Worm (Caenorhabditis elegans): ENCODE measurements around the gene prmt-6.

prmt-6 gene

DNA sequence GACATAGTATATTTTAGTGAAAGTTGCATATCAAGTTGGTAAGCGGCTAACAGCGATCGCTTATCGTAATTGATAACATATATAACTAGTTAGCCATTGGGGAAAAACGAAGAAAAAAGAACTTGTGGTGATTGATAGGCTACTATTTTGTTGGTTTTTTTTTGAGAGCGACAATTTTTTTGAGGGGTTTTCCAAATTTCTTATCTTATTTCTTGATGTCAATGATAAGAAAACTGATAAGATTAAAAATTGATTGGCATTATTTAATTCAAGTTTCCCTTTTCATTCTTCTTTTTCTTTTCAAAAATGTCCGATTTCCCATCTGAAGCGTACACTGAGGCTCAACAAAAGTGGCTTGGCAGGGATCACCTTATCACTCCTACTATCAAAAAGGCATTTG lies at the start of gene prmt-6:
TSS of gene prmt-6 (plus strand) at position 252 of the 400 bp plus-strand sequence.
- TF ChIP-seq him-1 (tag; optimal IDR thresholded peaks at IDR 0.05) (no peak), dao-5 (tag; optimal IDR thresholded peaks at IDR 0.05) (no peak), W03F9.2 (tag; optimal IDR thresholded peaks at IDR 0.05) (no peak)

DNA sequence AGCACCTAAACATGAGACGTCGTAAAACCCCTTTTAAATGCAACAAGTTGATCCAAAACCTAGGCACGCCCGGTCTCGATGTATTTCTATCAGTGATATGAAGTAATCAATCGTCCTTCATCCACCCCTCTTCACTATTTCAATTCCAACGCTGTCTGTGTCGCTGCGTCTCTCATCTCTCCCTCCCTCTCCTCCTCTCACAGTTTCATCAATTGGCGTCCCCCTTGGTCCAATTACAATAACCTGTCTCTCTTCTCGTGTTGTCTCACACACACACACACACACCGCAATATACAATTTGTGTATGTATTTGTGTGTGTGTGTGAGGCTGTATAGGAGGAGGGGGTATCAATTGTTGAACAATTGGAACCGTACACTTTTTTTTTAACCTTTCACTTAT lies 47.6 kb upstream of the prmt-6 start:
- TF ChIP-seq W03F9.2 (tag; optimal IDR thresholded peaks at IDR 0.05) (no peak), him-1 (tag; optimal IDR thresholded peaks at IDR 0.05) (no peak), dao-5 (tag; optimal IDR thresholded peaks at IDR 0.05) (no peak)

- TF ChIP-seq W03F9.2 (tag; optimal IDR thresholded peaks at IDR 0.05): no peak
These were observed 47.0 kb upstream of the prmt-6 start, which contains the start of gene mca-2 for ce11 chrIV:2083734-2084133. TSS of gene mca-2 (plus strand) at chrIV:2084034.

DNA sequence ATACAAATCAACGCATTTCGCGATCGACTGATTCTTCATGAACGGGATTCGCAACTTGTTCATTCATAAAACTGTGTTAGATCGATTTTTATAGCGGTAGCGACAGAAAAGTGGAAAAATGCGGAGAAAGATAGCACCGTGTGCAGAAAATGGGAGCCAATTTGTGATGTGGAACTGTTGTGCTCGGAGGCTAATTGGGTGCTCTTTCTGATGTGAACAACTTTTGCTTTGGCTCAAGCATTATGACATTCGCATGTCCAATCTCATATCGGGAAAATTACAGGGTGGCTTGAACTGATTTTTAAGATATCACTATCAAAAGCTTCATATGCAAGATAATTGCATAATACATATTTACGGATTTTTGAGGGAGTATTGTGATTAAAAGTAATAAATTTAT lies 31.0 kb upstream of the prmt-6 start, which contains the start of gene C23H5.11:
TSS of gene C23H5.11 (minus strand) at position 101 of the 400 bp plus-strand sequence.
- TF ChIP-seq dao-5 (tag; optimal IDR thresholded peaks at IDR 0.05) (no peak), W03F9.2 (tag; optimal IDR thresholded peaks at IDR 0.05) (no peak), him-1 (tag; optimal IDR thresholded peaks at IDR 0.05) (no peak)

- TF ChIP-seq dao-5 (tag; optimal IDR thresholded peaks at IDR 0.05) (no peak), him-1 (tag; optimal IDR thresholded peaks at IDR 0.05) (no peak), W03F9.2 (tag; optimal IDR thresholded peaks at IDR 0.05) (no peak)
These were observed 28.0 kb upstream of the prmt-6 start, which contains the start of gene C23H5.15 for ce11 chrIV:2102793-2103192. TSS of gene C23H5.15 (minus strand) at chrIV:2102893.

DNA sequence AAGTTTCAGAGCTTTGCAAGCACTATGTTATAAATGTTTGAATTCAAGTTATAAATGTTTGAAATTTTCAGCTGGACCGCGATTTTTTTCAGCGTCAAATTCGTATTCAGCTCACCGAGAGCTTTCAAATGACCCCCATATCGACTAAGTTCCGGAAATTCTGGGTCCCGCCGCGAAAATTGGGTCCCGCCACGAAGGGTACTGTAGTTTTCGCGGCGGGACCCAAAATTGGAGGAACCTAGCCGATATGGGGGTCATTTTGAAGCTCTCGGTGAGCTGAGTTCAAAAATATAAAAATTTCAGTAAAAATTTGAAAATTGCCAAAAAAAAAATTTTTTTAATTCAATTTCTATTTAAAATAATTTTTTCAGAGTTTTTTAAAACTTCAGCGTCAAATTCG lies 24.1 kb upstream of the prmt-6 start:
- TF ChIP-seq dao-5 (tag; optimal IDR thresholded peaks at IDR 0.05) (no peak), W03F9.2 (tag; optimal IDR thresholded peaks at IDR 0.05) (no peak), him-1 (tag; optimal IDR thresholded peaks at IDR 0.05) (no peak)

DNA sequence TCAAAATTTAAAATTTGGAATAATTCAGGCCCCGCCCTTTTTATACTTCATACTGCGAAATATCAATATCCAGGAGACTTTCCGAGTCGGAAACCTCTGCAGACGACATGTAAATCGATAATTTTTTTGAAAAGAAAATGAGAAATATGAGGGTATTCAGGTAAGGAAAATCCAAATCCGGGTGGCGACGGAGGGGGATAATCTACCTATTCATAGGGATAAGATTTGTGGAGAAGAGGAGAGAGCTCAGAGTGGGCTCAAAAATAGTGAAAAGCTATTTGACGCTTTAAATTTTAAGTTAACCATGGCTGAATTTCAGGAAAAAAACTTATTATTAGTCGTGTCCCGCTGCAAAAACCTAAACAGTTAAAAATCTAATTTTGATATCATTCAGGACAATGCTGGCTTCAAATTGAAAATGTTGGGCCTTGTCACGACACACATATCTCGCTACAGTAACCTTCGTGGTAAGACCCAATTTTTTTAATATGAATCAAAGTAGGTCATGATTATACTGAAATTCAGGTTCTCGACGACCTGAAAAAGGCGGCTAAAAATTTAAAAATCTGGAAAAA lies 19.4 kb upstream of the prmt-6 start, which contains the start of gene che-6:
TSS of gene che-6 (minus strand) at position 109 of the 575 bp plus-strand sequence.
- TF ChIP-seq W03F9.2 (tag; optimal IDR thresholded peaks at IDR 0.05): no peak
- no peak for TF ChIP-seq dao-5 (tag; optimal IDR thresholded peaks at IDR 0.05)
- no peak for TF ChIP-seq him-1 (tag; optimal IDR thresholded peaks at IDR 0.05)

- TF ChIP-seq W03F9.2 (tag; optimal IDR thresholded peaks at IDR 0.05): no peak
- no peak for TF ChIP-seq dao-5 (tag; optimal IDR thresholded peaks at IDR 0.05)
- TF ChIP-seq him-1 (tag; optimal IDR thresholded peaks at IDR 0.05): no peak
These were observed 17.3 kb upstream of the prmt-6 start, which contains the start of gene C23H5.8 for ce11 chrIV:2113362-2114056. TSS of gene C23H5.8 (minus strand) at chrIV:2113412.

DNA sequence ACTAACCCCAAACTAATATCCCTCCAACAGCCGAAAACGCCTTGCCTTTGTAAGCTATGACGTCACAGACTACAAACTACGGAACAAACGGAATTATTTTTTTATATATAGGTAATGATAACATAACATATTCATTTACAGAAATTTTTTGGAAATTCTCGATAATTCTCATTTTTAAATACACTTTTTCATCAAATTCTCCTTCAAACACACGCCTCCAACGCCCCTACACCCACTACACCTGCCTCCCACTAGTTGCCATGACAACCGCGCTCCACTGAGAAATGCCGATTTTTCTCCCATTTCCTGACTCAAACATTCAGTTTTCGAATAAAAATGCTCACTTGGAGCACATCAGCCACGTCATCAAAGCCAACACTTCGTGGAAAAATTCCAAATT lies 16.4 kb upstream of the prmt-6 start, which contains the start of gene xbx-4:
TSS of gene xbx-4 (plus strand) at position 301 of the 400 bp plus-strand sequence.
- TF ChIP-seq him-1 (tag; optimal IDR thresholded peaks at IDR 0.05) (no peak), dao-5 (tag; optimal IDR thresholded peaks at IDR 0.05) (no peak), W03F9.2 (tag; optimal IDR thresholded peaks at IDR 0.05) (no peak)

DNA sequence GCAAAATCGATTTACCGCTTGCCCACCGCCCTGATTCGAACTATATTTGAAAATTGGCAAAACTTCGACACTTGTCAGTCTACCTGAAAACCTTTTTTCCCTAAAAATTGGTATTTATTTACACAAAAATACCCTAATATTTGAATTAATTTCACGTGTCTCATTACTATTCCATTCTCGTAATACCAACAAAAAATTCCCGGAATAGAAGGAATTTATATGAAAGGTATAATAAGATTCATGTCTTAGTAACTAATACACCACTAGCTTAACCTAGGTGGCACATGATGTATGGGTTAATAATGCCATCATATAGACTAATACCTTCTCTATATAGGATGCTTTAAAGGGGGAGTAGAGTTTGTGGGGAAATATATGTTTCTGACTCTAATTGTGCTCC lies 13.5 kb upstream of the prmt-6 start:
- TF ChIP-seq dao-5 (tag; optimal IDR thresholded peaks at IDR 0.05): no peak

DNA sequence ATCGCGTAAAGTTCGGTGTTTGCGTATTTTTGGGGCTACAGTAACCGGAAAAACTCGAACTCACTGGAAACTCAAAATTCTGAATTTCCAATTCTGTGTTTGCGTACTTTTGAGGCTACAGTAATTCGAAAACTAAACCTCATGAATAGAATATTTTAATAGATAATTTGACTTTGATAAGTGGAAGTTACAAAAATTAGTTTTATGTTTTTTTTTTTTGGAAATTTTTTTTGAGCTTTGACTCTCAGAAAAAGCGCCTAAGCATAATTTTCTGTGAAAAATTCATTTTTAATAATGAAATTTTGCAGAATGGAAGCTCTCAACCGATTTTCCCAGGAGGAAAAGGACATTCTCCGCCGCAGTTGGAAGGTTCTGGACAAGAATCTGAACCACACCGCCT lies 8.3 kb upstream of the prmt-6 start, which contains the start of gene glb-7:
TSS of gene glb-7 (plus strand) at position 301 of the 400 bp plus-strand sequence.
- no peak for TF ChIP-seq him-1 (tag; optimal IDR thresholded peaks at IDR 0.05)
- no peak for TF ChIP-seq dao-5 (tag; optimal IDR thresholded peaks at IDR 0.05)
- no peak for TF ChIP-seq W03F9.2 (tag; optimal IDR thresholded peaks at IDR 0.05)

ce11 chrIV:2127375-2127774 lies 3.4 kb upstream of the prmt-6 start:
- no peak for TF ChIP-seq him-1 (tag; optimal IDR thresholded peaks at IDR 0.05)
- TF ChIP-seq W03F9.2 (tag; optimal IDR thresholded peaks at IDR 0.05): no peak
- no peak for TF ChIP-seq dao-5 (tag; optimal IDR thresholded peaks at IDR 0.05)

ce11 chrIV:2128761-2129160 lies 2.0 kb upstream of the prmt-6 start, which contains the start of gene grl-20:
TSS of gene grl-20 (minus strand) at chrIV:2128861.
- TF ChIP-seq dao-5 (tag; optimal IDR thresholded peaks at IDR 0.05): no peak
- TF ChIP-seq him-1 (tag; optimal IDR thresholded peaks at IDR 0.05): no peak
- TF ChIP-seq W03F9.2 (tag; optimal IDR thresholded peaks at IDR 0.05): no peak

- TF ChIP-seq dao-5 (tag; optimal IDR thresholded peaks at IDR 0.05) (no peak), him-1 (tag; optimal IDR thresholded peaks at IDR 0.05) (no peak), W03F9.2 (tag; optimal IDR thresholded peaks at IDR 0.05) (no peak)
These were observed 2.7 kb downstream of the prmt-6 start, which contains the start of gene C23H5.12 for ce11 chrIV:2133431-2133940. TSS of gene C23H5.12 (plus strand) at chrIV:2133481.

All from whole organism, L4/young adult.